Fruit fly (Drosophila melanogaster) whole organism, pupa: ENCODE data around the gene CG7201.

Experiments
- CG10348 ChIP-seq: fragments of 200-800 bp; sonication (Bioruptor generic); IDR thresholded peaks from 2 replicates; pipeline ENCODE4 v1.3.6; 2022; ENCODE audit warnings: missing biosample characterization, missing genetic modification characterization
- CG12605 ChIP-seq: fragments of 200-800 bp; sonication (Bioruptor generic); IDR thresholded peaks from 2 replicates; pipeline ENCODE4 v1.3.6; 2022; ENCODE audit warnings: missing biosample characterization, missing genetic modification characterization
- CG13204 ChIP-seq: fragments of 200-800 bp; sonication (Bioruptor generic); optimal IDR thresholded peaks from 2 replicates; lab custom pipeline; 2018; ENCODE audit warnings: missing biosample characterization, mild to moderate bottlenecking, missing genetic modification characterization, moderate library complexity
- CG14655 ChIP-seq: fragments of 200-800 bp; sonication (Bioruptor generic); optimal IDR thresholded peaks from 3 replicates; lab custom pipeline; 2017; ENCODE audit warnings: mild to moderate bottlenecking, missing biosample characterization, missing genetic modification reagents, missing genetic modification characterization
- CG15710 ChIP-seq: fragments of 200-800 bp; sonication (Bioruptor generic); optimal IDR thresholded peaks from 2 replicates; lab custom pipeline; 2018; ENCODE audit warnings: missing biosample characterization, mild to moderate bottlenecking, missing genetic modification characterization, moderate library complexity
- CG17806 ChIP-seq: fragments of 200-800 bp; sonication (Bioruptor generic); optimal IDR thresholded peaks from 2 replicates; lab custom pipeline; 2018; ENCODE audit warnings: missing biosample characterization, mild to moderate bottlenecking, missing genetic modification characterization, moderate library complexity
- CG32121 ChIP-seq: fragments of 200-800 bp; sonication (Bioruptor generic); IDR thresholded peaks from 2 replicates; pipeline ENCODE4 v1.3.6; 2022; ENCODE audit warnings: missing biosample characterization, missing genetic modification characterization
- CG34367 ChIP-seq: fragments of 200-800 bp; sonication (Bioruptor generic); optimal IDR thresholded peaks from 2 replicates; lab custom pipeline; 2018; ENCODE audit warnings: missing biosample characterization, mild to moderate bottlenecking, missing genetic modification characterization
- CG4496 ChIP-seq: fragments of 200-800 bp; sonication (Bioruptor generic); IDR thresholded peaks from 3 replicates; pipeline ENCODE4 v1.3.6; 2022; ENCODE audit warnings: missing biosample characterization, missing genetic modification characterization
- CG8159 ChIP-seq: fragments of 200-800 bp; sonication (Bioruptor generic); optimal IDR thresholded peaks from 3 replicates; lab custom pipeline; 2018; ENCODE audit warnings: missing biosample characterization, mild to moderate bottlenecking, missing genetic modification characterization, moderate library complexity
- CG8301 ChIP-seq: fragments of 200-800 bp; sonication (Bioruptor generic); optimal IDR thresholded peaks from 2 replicates; lab custom pipeline; 2018; ENCODE audit warnings: missing biosample characterization, mild to moderate bottlenecking, missing genetic modification characterization
- CG9948 ChIP-seq: fragments of 200-800 bp; sonication (Bioruptor generic); optimal IDR thresholded peaks from 2 replicates; lab custom pipeline; 2018; ENCODE audit warnings: missing biosample characterization, mild to moderate bottlenecking, missing genetic modification characterization, moderate library complexity
- D1 ChIP-seq: fragments of 200-800 bp; sonication (Bioruptor generic); optimal IDR thresholded peaks from 2 replicates; lab custom pipeline; 2018; ENCODE audit warnings: missing biosample characterization, mild to moderate bottlenecking, missing genetic modification characterization, moderate library complexity
- EcR ChIP-seq: fragments of 200-800 bp; sonication (Bioruptor generic); optimal IDR thresholded peaks from 3 replicates; lab custom pipeline; 2019; ENCODE audit warnings: missing biosample characterization, missing genetic modification characterization, mild to moderate bottlenecking, moderate library complexity, missing genetic modification reagents
- Ets98B ChIP-seq: fragments of 200-800 bp; sonication (Bioruptor generic); IDR thresholded peaks from 2 replicates; pipeline ENCODE4 v1.3.6; 2022; ENCODE audit warnings: missing biosample characterization, missing genetic modification characterization
- Pif1A ChIP-seq: fragments of 200-800 bp; sonication (Bioruptor generic); optimal IDR thresholded peaks from 3 replicates; lab custom pipeline; 2016; ENCODE audit warnings: missing biosample characterization, missing genetic modification characterization
- Pif1B ChIP-seq: fragments of 200-800 bp; sonication (Bioruptor generic); optimal IDR thresholded peaks from 3 replicates; lab custom pipeline; 2016; ENCODE audit warnings: missing biosample characterization, missing genetic modification characterization
- Snoo ChIP-seq: fragments of 200-800 bp; sonication (Bioruptor generic); optimal IDR thresholded peaks from 3 replicates; lab custom pipeline; 2017; ENCODE audit warnings: missing biosample characterization, mild to moderate bottlenecking, missing genetic modification characterization, inconsistent platforms
- fd96Ca ChIP-seq: fragments of 200-800 bp; sonication (Bioruptor generic); IDR thresholded peaks from 3 replicates; pipeline ENCODE4 v1.3.6; 2022; ENCODE audit warnings: missing biosample characterization, missing genetic modification characterization
- gl ChIP-seq: fragments of 200-800 bp; sonication (Bioruptor generic); optimal IDR thresholded peaks from 2 replicates; lab custom pipeline; 2018; ENCODE audit warnings: missing biosample characterization, mild to moderate bottlenecking, missing genetic modification characterization
- rn ChIP-seq: fragments of 200-800 bp; sonication (Bioruptor generic); IDR thresholded peaks from 2 replicates; pipeline ENCODE4 v1.3.6; 2022; ENCODE audit warnings: missing biosample characterization, missing genetic modification characterization

Gene CG7201

dm6 chr3L:8331414-8331813, 36.3 kb upstream of the CG7201 start:
- TF ChIP-seq fd96Ca (GFP tag; lab: Robert Waterston, UW) (no peak), Ets98B (GFP tag; lab: Robert Waterston, UW) (no peak), Pif1A (GFP tag; lab: Kevin White, UChicago) (no peak), CG4496 (GFP tag; lab: Robert Waterston, UW) (0 out of 3 replicates have a peak, but pooled peaks have one; percentile 21)

dm6 chr3L:8329005-8329404, 33.9 kb upstream of the CG7201 start:
- TF ChIP-seq D1 (tag; lab: Kevin White, UChicago) (peak; percentile 14), Ets98B (GFP tag; lab: Robert Waterston, UW) (no peak), CG14655 (GFP tag; lab: Kevin White, UChicago) (no peak)

- TF ChIP-seq CG17806 (tag; lab: Kevin White, UChicago): no peak
- TF ChIP-seq rn (GFP tag; lab: Robert Waterston, UW): no peak
- no peak for TF ChIP-seq CG34367 (tag; lab: Kevin White, UChicago)
- TF ChIP-seq CG8159 (tag; lab: Kevin White, UChicago): no peak
- TF ChIP-seq CG14655 (GFP tag; lab: Kevin White, UChicago): no peak
- TF ChIP-seq CG12605: no peak
- no peak for TF ChIP-seq gl
- TF ChIP-seq Snoo (tag; lab: Kevin White, UChicago): no peak
- no peak for TF ChIP-seq CG8301 (tag; lab: Kevin White, UChicago)
- no peak for TF ChIP-seq CG32121
- no peak for TF ChIP-seq CG9948 (tag; lab: Kevin White, UChicago)
- no peak for TF ChIP-seq Ets98B (GFP tag; lab: Robert Waterston, UW)
- TF ChIP-seq CG4496 (GFP tag; lab: Robert Waterston, UW): no peak
- TF ChIP-seq EcR (GFP tag; lab: Kevin White, UChicago): no peak
- no peak for TF ChIP-seq fd96Ca (GFP tag; lab: Robert Waterston, UW)
These were observed 33.2 kb upstream of the CG7201 start, which contains the start of gene CG34462 for dm6 chr3L:8328283-8328682. TSS of gene CG34462 (plus strand) at chr3L:8328583.

- TF ChIP-seq CG4496 (GFP tag; lab: Robert Waterston, UW) (0 out of 3 replicates have a peak, but pooled peaks have one; percentile 45), CG15710 (tag; lab: Kevin White, UChicago) (no peak)
These were observed 30.4 kb upstream of the CG7201 start, which contains the start of gene CG34461 for dm6 chr3L:8325559-8325958. TSS of gene CG34461 (plus strand) at chr3L:8325859.

dm6 chr3L:8323817-8324216, 28.7 kb upstream of the CG7201 start:
- TF ChIP-seq CG8301 (tag; lab: Kevin White, UChicago) (no peak), fd96Ca (GFP tag; lab: Robert Waterston, UW) (no peak), CG14655 (GFP tag; lab: Kevin White, UChicago) (no peak)

dm6 chr3L:8320105-8320813, 25.1 kb upstream of the CG7201 start, which contains the start of gene CG13670:
TSS of gene CG13670 (plus strand) at chr3L:8320763.
- TF ChIP-seq CG17806 (tag; lab: Kevin White, UChicago) (no peak), CG34367 (tag; lab: Kevin White, UChicago) (no peak), rn (GFP tag; lab: Robert Waterston, UW) (no peak), CG12605 (no peak), CG32121 (peak; percentile 56; the same call in 1 of the 2 replicates), D1 (tag; lab: Kevin White, UChicago) (no peak), CG4496 (GFP tag; lab: Robert Waterston, UW) (no peak; the same call in 2 of the 3 replicates), CG13204 (no peak), gl (no peak), CG8301 (tag; lab: Kevin White, UChicago) (peak; percentile 4), Pif1B (GFP tag; lab: Kevin White, UChicago) (no peak), CG14655 (GFP tag; lab: Kevin White, UChicago) (no peak), EcR (GFP tag; lab: Kevin White, UChicago) (no peak), CG10348 (GFP tag; lab: Robert Waterston, UW) (no peak), CG8159 (tag; lab: Kevin White, UChicago) (no peak), fd96Ca (GFP tag; lab: Robert Waterston, UW) (no peak), Pif1A (GFP tag; lab: Kevin White, UChicago) (peak; percentile 16), CG15710 (tag; lab: Kevin White, UChicago) (no peak), Snoo (tag; lab: Kevin White, UChicago) (no peak), Ets98B (GFP tag; lab: Robert Waterston, UW) (peak; percentile 60), CG9948 (tag; lab: Kevin White, UChicago) (no peak)
